Fruit fly (Drosophila melanogaster) whole organism, embryonic: ENCODE results near the gene Atat.
A peak's percentile ranks its signal among the peaks of the same experiment; 100 is the strongest.

Experiments
- Abd-B ChIP-seq: fragments of 200-800 bp; sonication (Bioruptor generic); optimal IDR thresholded peaks from 2 replicates; lab custom pipeline; 2018; ENCODE audit warnings: missing biosample characterization, mild to moderate bottlenecking, missing genetic modification characterization, moderate library complexity
- Ada2b ChIP-seq: fragments of 200-800 bp; sonication (Bioruptor generic); IDR thresholded peaks from 2 replicates; pipeline ENCODE4 v1.3.6; 2022; ENCODE audit warnings: missing biosample characterization, missing genetic modification characterization
- Adf1 ChIP-seq: fragments of 200-800 bp; sonication (Bioruptor generic); IDR thresholded peaks from 2 replicates; pipeline ENCODE4 v1.3.6; 2022; ENCODE audit warnings: missing biosample characterization, missing genetic modification characterization
- C15 ChIP-seq: fragments of 200-800 bp; sonication (Bioruptor generic); IDR thresholded peaks from 3 replicates; pipeline ENCODE4 v1.3.6; 2022; ENCODE audit warnings: missing biosample characterization, missing genetic modification characterization
- CG1024 ChIP-seq: fragments of 200-800 bp; sonication (Bioruptor generic); IDR thresholded peaks from 2 replicates; pipeline ENCODE4 v1.3.6; 2022; ENCODE audit warnings: missing biosample characterization, missing genetic modification characterization
- CG10321 ChIP-seq: fragments of 200-800 bp; sonication (Bioruptor generic); IDR thresholded peaks from 2 replicates; pipeline ENCODE4 v1.3.6; 2022; ENCODE audit warnings: missing biosample characterization, missing genetic modification characterization
- CG11247 ChIP-seq: fragments of 200-800 bp; sonication (Bioruptor generic); IDR thresholded peaks from 2 replicates; pipeline ENCODE4 v1.3.6; 2022; ENCODE audit warnings: missing biosample characterization, missing genetic modification characterization
- CG12071 ChIP-seq: fragments of 200-800 bp; sonication (Bioruptor generic); optimal IDR thresholded peaks from 3 replicates; lab custom pipeline; 2018; ENCODE audit warnings: missing biosample characterization, mild to moderate bottlenecking, missing genetic modification characterization
- CG12104 ChIP-seq: fragments of 200-800 bp; sonication (Bioruptor generic); optimal IDR thresholded peaks from 3 replicates; lab custom pipeline; 2016; ENCODE audit warnings: missing biosample characterization, missing genetic modification characterization
- CG12942 ChIP-seq: fragments of 200-800 bp; sonication (Bioruptor generic); optimal IDR thresholded peaks from 3 replicates; lab custom pipeline; 2016; ENCODE audit warnings: missing biosample characterization, missing genetic modification characterization
- CG13123 ChIP-seq: fragments of 200-800 bp; sonication (Bioruptor generic); optimal IDR thresholded peaks from 2 replicates; lab custom pipeline; 2016; ENCODE audit warnings: missing biosample characterization, missing genetic modification characterization
- CG13287 ChIP-seq: fragments of 200-800 bp; sonication (Bioruptor generic); IDR thresholded peaks from 2 replicates; pipeline ENCODE4 v1.3.6; 2022; ENCODE audit warnings: missing biosample characterization, missing genetic modification characterization; ENCODE audit not compliant: partially characterized antibody
- CG14441 ChIP-seq: fragments of 200-800 bp; sonication (Bioruptor generic); IDR thresholded peaks from 2 replicates; pipeline ENCODE4 v1.3.6; 2022; ENCODE audit warnings: missing biosample characterization, missing genetic modification characterization
- CG15479 ChIP-seq: fragments of 200-800 bp; sonication (Bioruptor generic); optimal IDR thresholded peaks from 3 replicates; lab custom pipeline; 2019; ENCODE audit warnings: missing biosample characterization, mild to moderate bottlenecking, missing genetic modification characterization, moderate library complexity
- CG17802 ChIP-seq: fragments of 200-800 bp; sonication (Bioruptor generic); optimal IDR thresholded peaks from 2 replicates; lab custom pipeline; 2018; ENCODE audit warnings: missing biosample characterization, mild to moderate bottlenecking, missing genetic modification characterization, moderate library complexity
- CG17829 ChIP-seq: fragments of 200-800 bp; optimal IDR thresholded peaks from 2 replicates; lab custom pipeline; 2019; ENCODE audit warnings: missing biosample characterization, mild to moderate bottlenecking, missing genetic modification characterization, moderate library complexity
- CG17912 ChIP-seq: fragments of 200-800 bp; sonication (Bioruptor generic); optimal IDR thresholded peaks from 2 replicates; lab custom pipeline; 2018; ENCODE audit warnings: missing biosample characterization, mild to moderate bottlenecking, missing genetic modification characterization
- CG18764 ChIP-seq: fragments of 200-800 bp; sonication (Bioruptor generic); optimal IDR thresholded peaks from 3 replicates; lab custom pipeline; 2016; ENCODE audit warnings: missing biosample characterization, missing genetic modification characterization
- CG2889 ChIP-seq: fragments of 200-800 bp; sonication (Bioruptor generic); IDR thresholded peaks from 3 replicates; pipeline ENCODE4 v1.3.6; 2022; ENCODE audit warnings: missing biosample characterization, missing genetic modification characterization
- CG3407 ChIP-seq: fragments of 200-800 bp; sonication (Bioruptor generic); optimal IDR thresholded peaks from 2 replicates; lab custom pipeline; 2018; ENCODE audit warnings: missing biosample characterization, mild to moderate bottlenecking, missing genetic modification characterization
- CG43689 ChIP-seq: fragments of 200-800 bp; sonication (Bioruptor generic); IDR thresholded peaks from 2 replicates; pipeline ENCODE4 v1.3.6; 2022; ENCODE audit warnings: missing biosample characterization, missing genetic modification characterization
- CG6854 ChIP-seq: fragments of 200-800 bp; sonication (Bioruptor generic); optimal IDR thresholded peaks from 3 replicates; lab custom pipeline; 2017; ENCODE audit warnings: missing biosample characterization, mild to moderate bottlenecking, missing genetic modification characterization
- CG8765 ChIP-seq: fragments of 200-800 bp; sonication (Bioruptor generic); IDR thresholded peaks from 2 replicates; pipeline ENCODE4 v1.3.6; 2022; ENCODE audit warnings: missing biosample characterization, missing genetic modification characterization
- CHES-1-like ChIP-seq: fragments of 200-800 bp; sonication (Bioruptor generic); optimal IDR thresholded peaks from 2 replicates; lab custom pipeline; 2016; ENCODE audit warnings: missing biosample characterization, missing genetic modification characterization
- Deaf1 ChIP-seq: fragments of 200-800 bp; optimal IDR thresholded peaks from 3 replicates; lab custom pipeline; 2019; ENCODE audit warnings: missing biosample characterization, mild to moderate bottlenecking, missing genetic modification characterization, moderate library complexity
- Drgx ChIP-seq: fragments of 200-800 bp; sonication (Bioruptor generic); IDR thresholded peaks from 2 replicates; pipeline ENCODE4 v1.3.6; 2022; ENCODE audit warnings: missing biosample characterization, missing genetic modification characterization
- E2f1 ChIP-seq: fragments of 200-800 bp; sonication (Bioruptor generic); IDR thresholded peaks from 2 replicates; pipeline ENCODE4 v1.3.6; 2022; ENCODE audit warnings: missing biosample characterization, missing genetic modification characterization
- Fer1 ChIP-seq: fragments of 200-800 bp; sonication (Bioruptor generic); optimal IDR thresholded peaks from 2 replicates; lab custom pipeline; 2017; ENCODE audit warnings: missing biosample characterization, mild to moderate bottlenecking, missing genetic modification characterization
- HLH4C ChIP-seq: fragments of 200-800 bp; sonication (Bioruptor generic); IDR thresholded peaks from 3 replicates; pipeline ENCODE4 v1.3.6; 2022; ENCODE audit warnings: missing biosample characterization, missing genetic modification characterization; ENCODE audit not compliant: partially characterized antibody
- HmgD ChIP-seq: fragments of 200-800 bp; sonication (Bioruptor generic); optimal IDR thresholded peaks from 3 replicates; lab custom pipeline; 2016; ENCODE audit warnings: missing biosample characterization, missing genetic modification characterization
- Hmr ChIP-seq: fragments of 200-800 bp; sonication (Bioruptor generic); optimal IDR thresholded peaks from 3 replicates; lab custom pipeline; 2017; ENCODE audit warnings: mild to moderate bottlenecking, missing biosample characterization, missing genetic modification reagents, missing genetic modification characterization
- Hr39 ChIP-seq: fragments of >200 bp; optimal IDR thresholded peaks from 2 replicates; lab custom pipeline; 2017
- Hr51 ChIP-seq, 2 experiments: fragments of 200-800 bp; sonication (Bioruptor generic); optimal IDR thresholded peaks; 2 replicates in 1 of 2; 3 replicates in 1 of 2; lab custom pipeline; 2016 to 2018; ENCODE audit warnings: missing biosample characterization in 2 of 2, missing genetic modification characterization in 2 of 2, mild to moderate bottlenecking in 1 of 2, moderate library complexity in 1 of 2
- Lhr ChIP-seq: fragments of 200-800 bp; sonication (Bioruptor generic); optimal IDR thresholded peaks from 3 replicates; lab custom pipeline; 2017; ENCODE audit warnings: mild to moderate bottlenecking, missing biosample characterization, missing genetic modification reagents, missing genetic modification characterization
- Max ChIP-seq: fragments of 200-800 bp; sonication (Bioruptor generic); optimal IDR thresholded peaks from 2 replicates; lab custom pipeline; 2016; ENCODE audit warnings: missing biosample characterization, mild to moderate bottlenecking, missing genetic modification characterization
- Sin3A ChIP-seq: fragments of >200 bp; optimal IDR thresholded peaks from 2 replicates; lab custom pipeline; 2018
- Sry-β ChIP-seq: fragments of 200-800 bp; sonication (Bioruptor generic); optimal IDR thresholded peaks from 2 replicates; lab custom pipeline; 2018; ENCODE audit warnings: missing biosample characterization, mild to moderate bottlenecking, missing genetic modification characterization, moderate library complexity
- Tbp ChIP-seq: fragments of >200 bp; optimal IDR thresholded peaks from 2 replicates; lab custom pipeline; 2018; ENCODE audit warnings: missing biosample characterization, missing genetic modification characterization
- chinmo ChIP-seq: fragments of 200-800 bp; sonication (Bioruptor generic); IDR thresholded peaks from 4 replicates; pipeline ENCODE4 v1.3.6; 2022; ENCODE audit warnings: missing biosample characterization, missing genetic modification characterization; ENCODE audit not compliant: partially characterized antibody
- ems ChIP-seq: fragments of 200-800 bp; sonication (Bioruptor generic); optimal IDR thresholded peaks from 3 replicates; lab custom pipeline; 2016; ENCODE audit warnings: missing biosample characterization, missing genetic modification characterization
- hb ChIP-seq: fragments of 200-800 bp; sonication (Bioruptor generic); IDR thresholded peaks from 3 replicates; pipeline ENCODE4 v1.3.6; 2022; ENCODE audit warnings: missing biosample characterization, missing genetic modification characterization; ENCODE audit not compliant: partially characterized antibody
- jumu ChIP-seq: fragments of 200-800 bp; sonication (Bioruptor generic); optimal IDR thresholded peaks from 3 replicates; lab custom pipeline; 2016; ENCODE audit warnings: missing biosample characterization, missing genetic modification characterization
- kni ChIP-seq: fragments of 200-800 bp; sonication (Bioruptor generic); optimal IDR thresholded peaks from 3 replicates; lab custom pipeline; 2017; ENCODE audit warnings: mild to moderate bottlenecking, missing biosample characterization, missing genetic modification reagents, missing genetic modification characterization
- slbo ChIP-seq: fragments of 200-800 bp; sonication (Bioruptor generic); IDR thresholded peaks from 2 replicates; pipeline ENCODE4 v1.3.6; 2022; ENCODE audit warnings: missing biosample characterization, missing genetic modification characterization
- ssp ChIP-seq: fragments of 200-800 bp; sonication (Bioruptor generic); IDR thresholded peaks from 2 replicates; pipeline ENCODE4 v1.3.6; 2022; ENCODE audit warnings: missing biosample characterization, missing genetic modification characterization
- tin ChIP-seq: fragments of 200-800 bp; sonication (Bioruptor generic); optimal IDR thresholded peaks from 3 replicates; lab custom pipeline; 2016; ENCODE audit warnings: missing biosample characterization, missing genetic modification characterization
- toy ChIP-seq: fragments of 200-800 bp; sonication (Bioruptor generic); IDR thresholded peaks from 2 replicates; pipeline ENCODE4 v1.3.6; 2022; ENCODE audit warnings: missing biosample characterization, missing genetic modification characterization
- vvl ChIP-seq: fragments of 200-800 bp; sonication (Bioruptor generic); IDR thresholded peaks from 2 replicates; pipeline ENCODE4 v1.3.6; 2022; ENCODE audit warnings: missing biosample characterization, missing genetic modification characterization
- z ChIP-seq: fragments of 200-800 bp; sonication (Bioruptor generic); IDR thresholded peaks from 3 replicates; pipeline ENCODE4 v1.3.6; 2022; ENCODE audit warnings: missing biosample characterization, missing genetic modification characterization
- zfh2 ChIP-seq: fragments of 200-800 bp; sonication (Bioruptor generic); optimal IDR thresholded peaks from 2 replicates; lab custom pipeline; 2016; ENCODE audit warnings: missing biosample characterization, missing genetic modification characterization

The Atat gene

dm6 chr3L:9377198-9378035, 49.1 kb downstream of the Atat start, which contains the start of gene Hsp26 (continued):
- TF ChIP-seq Fer1 (GFP tag; lab: Kevin White, UChicago) (peak; percentile 86), CG10321 (GFP tag; lab: Robert Waterston, UW) (peak; percentile 24; the same call in 1 of the 2 replicates), Sry-β (no peak), vvl (GFP tag; lab: Robert Waterston, UW) (peak; percentile 96), Drgx (GFP tag; lab: Robert Waterston, UW) (peak; percentile 96), hb (GFP tag; lab: Robert Waterston, UW) (no peak), Hmr (GFP tag; lab: Kevin White, UChicago) (peak; percentile 86), E2f1 (peak; percentile 86), CG2889 (GFP tag; lab: Robert Waterston, UW) (peak; percentile 63; the same call in 2 of the 3 replicates), CG17802 (tag; lab: Kevin White, UChicago) (peak; percentile 27), z (GFP tag; lab: Robert Waterston, UW) (no peak), Sin3A (no peak), zfh2 (GFP tag; lab: Kevin White, UChicago) (peak; percentile 82), C15 (GFP tag; lab: Robert Waterston, UW) (peak; percentile 54; the same call in 1 of the 3 replicates), slbo (GFP tag; lab: Robert Waterston, UW) (peak; percentile 85), toy (GFP tag; lab: Robert Waterston, UW) (no peak), CG12071 (peak; percentile 49), jumu (peak; percentile 74), Tbp (no peak), HLH4C (no peak), CG8765 (GFP tag; lab: Robert Waterston, UW) (peak; percentile 22; the same call in 1 of the 2 replicates), Abd-B (GFP tag; lab: Kevin White, UChicago) (peak; percentile 37), Max (GFP tag; lab: Kevin White, UChicago) (peak; percentile 69), CG12942 (GFP tag; lab: Kevin White, UChicago) (peak; percentile 77), CHES-1-like (GFP tag; lab: Kevin White, UChicago) (peak; percentile 81), Lhr (no peak), CG3407 (peak; percentile 78), Hr39 (lab: Kevin White, UChicago) (no peak), CG15479 (GFP tag; lab: Kevin White, UChicago) (no peak), CG17829 (tag; lab: Kevin White, UChicago) (peak; percentile 89), kni (GFP tag; lab: Kevin White, UChicago) (no peak), CG17912 (GFP tag; lab: Kevin White, UChicago) (no peak), Ada2b (GFP tag; lab: Robert Waterston, UW) (peak; percentile 84), CG13123 (peak; percentile 64), CG14441 (GFP tag; lab: Robert Waterston, UW) (peak; percentile 81), Hr51 (GFP tag; optimal IDR thresholded peaks at IDR 0.05; lab: Kevin White, UChicago) (peak; percentile 48 to 89), CG12104 (GFP tag; lab: Kevin White, UChicago) (peak; percentile 45), CG1024 (GFP tag; lab: Robert Waterston, UW) (peak; percentile 77), ssp (peak; percentile 66), Adf1 (GFP tag; lab: Robert Waterston, UW) (peak; percentile 56), CG43689 (peak; percentile 71), chinmo (GFP tag; lab: Robert Waterston, UW) (peak; percentile 86; the same call in 2 of the 4 replicates), Deaf1 (tag; lab: Kevin White, UChicago) (peak; percentile 71), CG13287 (GFP tag; lab: Robert Waterston, UW) (no peak; the same call in 1 of the 2 replicates), CG6854 (GFP tag; lab: Kevin White, UChicago) (peak; percentile 73), CG11247 (peak; percentile 62), tin (peak; percentile 65), ems (peak; percentile 82), CG18764 (GFP tag; lab: Kevin White, UChicago) (peak; percentile 66), HmgD (GFP tag; lab: Kevin White, UChicago) (no peak)
